Fruit fly (Drosophila melanogaster) whole organism, embryonic: ENCODE data around the gene LysS.
A peak's percentile ranks its signal among the peaks of the same experiment; 100 is the strongest.

Source experiments
- Atf6 ChIP-seq: fragments of 200-800 bp; sonication (Bioruptor generic); IDR thresholded peaks from 2 replicates; pipeline ENCODE4 v1.3.6; 2022; ENCODE audit warnings: missing biosample characterization, missing genetic modification characterization
- Bdp1 ChIP-seq: fragments of 200-800 bp; sonication (Bioruptor generic); optimal IDR thresholded peaks from 3 replicates; lab custom pipeline; 2016; ENCODE audit warnings: missing biosample characterization, missing genetic modification characterization
- CG12236 ChIP-seq: fragments of 200-800 bp; sonication (Bioruptor generic); optimal IDR thresholded peaks from 2 replicates; lab custom pipeline; 2016; ENCODE audit warnings: missing biosample characterization, missing genetic modification characterization
- CG12744 ChIP-seq: fragments of 200-800 bp; sonication (Bioruptor generic); optimal IDR thresholded peaks from 2 replicates; lab custom pipeline; 2016; ENCODE audit warnings: missing biosample characterization, missing genetic modification characterization
- CG13296 ChIP-seq: fragments of 200-800 bp; sonication (Bioruptor generic); optimal IDR thresholded peaks from 3 replicates; lab custom pipeline; 2018; ENCODE audit warnings: missing biosample characterization, mild to moderate bottlenecking, missing genetic modification characterization
- CG13424 ChIP-seq: fragments of 200-800 bp; sonication (Bioruptor generic); optimal IDR thresholded peaks from 2 replicates; lab custom pipeline; 2019; ENCODE audit warnings: missing biosample characterization, mild to moderate bottlenecking, missing genetic modification characterization, moderate library complexity
- CG13775 ChIP-seq: fragments of 200-800 bp; sonication (Bioruptor generic); optimal IDR thresholded peaks from 3 replicates; lab custom pipeline; 2017; ENCODE audit warnings: missing biosample characterization, mild to moderate bottlenecking, missing genetic modification characterization
- CG13894 ChIP-seq: fragments of 200-800 bp; sonication (Bioruptor generic); optimal IDR thresholded peaks from 3 replicates; lab custom pipeline; 2018; ENCODE audit warnings: missing biosample characterization, mild to moderate bottlenecking, missing genetic modification characterization, moderate library complexity
- CG14441 ChIP-seq: fragments of 200-800 bp; sonication (Bioruptor generic); IDR thresholded peaks from 2 replicates; pipeline ENCODE4 v1.3.6; 2022; ENCODE audit warnings: missing biosample characterization, missing genetic modification characterization
- CG15479 ChIP-seq: fragments of 200-800 bp; sonication (Bioruptor generic); optimal IDR thresholded peaks from 3 replicates; lab custom pipeline; 2019; ENCODE audit warnings: missing biosample characterization, mild to moderate bottlenecking, missing genetic modification characterization, moderate library complexity
- CG17612 ChIP-seq: fragments of 200-800 bp; sonication (Bioruptor generic); IDR thresholded peaks from 2 replicates; pipeline ENCODE4 v1.3.6; 2022; ENCODE audit warnings: missing biosample characterization, missing genetic modification characterization
- CG1792 ChIP-seq: fragments of 200-800 bp; sonication (Bioruptor generic); optimal IDR thresholded peaks from 2 replicates; lab custom pipeline; 2016; ENCODE audit warnings: missing biosample characterization, missing genetic modification characterization
- CG18011 ChIP-seq: fragments of 200-800 bp; sonication (Bioruptor generic); optimal IDR thresholded peaks from 2 replicates; lab custom pipeline; 2017; ENCODE audit warnings: missing biosample characterization, missing genetic modification characterization, mild to moderate bottlenecking, moderate library complexity, missing genotype
- CG18599 ChIP-seq: fragments of 200-800 bp; sonication (Bioruptor generic); optimal IDR thresholded peaks from 3 replicates; lab custom pipeline; 2017; ENCODE audit warnings: missing biosample characterization, missing genetic modification characterization, mild to moderate bottlenecking, moderate library complexity, missing genetic modification reagents
- CG2889 ChIP-seq: fragments of 200-800 bp; sonication (Bioruptor generic); IDR thresholded peaks from 3 replicates; pipeline ENCODE4 v1.3.6; 2022; ENCODE audit warnings: missing biosample characterization, missing genetic modification characterization
- CG32772 ChIP-seq: fragments of 200-800 bp; sonication (Bioruptor generic); IDR thresholded peaks from 2 replicates; pipeline ENCODE4 v1.3.6; 2022; ENCODE audit warnings: missing biosample characterization, missing genetic modification characterization
- CG4707 ChIP-seq: fragments of 200-800 bp; sonication (Bioruptor generic); optimal IDR thresholded peaks from 2 replicates; lab custom pipeline; 2018; ENCODE audit warnings: missing biosample characterization, mild to moderate bottlenecking, missing genetic modification characterization, moderate library complexity
- CG7357 ChIP-seq: fragments of 200-800 bp; sonication (Bioruptor generic); IDR thresholded peaks from 3 replicates; pipeline ENCODE4 v1.3.6; 2022; ENCODE audit warnings: missing biosample characterization, missing genetic modification characterization
- CG7786 ChIP-seq: fragments of 200-800 bp; sonication (Bioruptor generic); optimal IDR thresholded peaks from 2 replicates; lab custom pipeline; 2016; ENCODE audit warnings: missing biosample characterization, missing genetic modification characterization
- CG8290 ChIP-seq, 3 experiments: fragments of 200-800 bp; sonication (Bioruptor generic); optimal IDR thresholded peaks; 2 replicates each; lab custom pipeline; 2016 to 2019; ENCODE audit warnings: missing biosample characterization in 3 of 3, missing genetic modification characterization in 3 of 3, mild to moderate bottlenecking in 2 of 3, moderate library complexity in 1 of 3
- CG8765 ChIP-seq: fragments of 200-800 bp; sonication (Bioruptor generic); IDR thresholded peaks from 2 replicates; pipeline ENCODE4 v1.3.6; 2022; ENCODE audit warnings: missing biosample characterization, missing genetic modification characterization
- CG9437 ChIP-seq: fragments of 200-800 bp; sonication (Bioruptor generic); optimal IDR thresholded peaks from 2 replicates; lab custom pipeline; 2018; ENCODE audit warnings: missing biosample characterization, mild to moderate bottlenecking, missing genetic modification characterization
- CG9727 ChIP-seq: fragments of 200-800 bp; sonication (Bioruptor generic); optimal IDR thresholded peaks from 3 replicates; lab custom pipeline; 2017; ENCODE audit warnings: missing biosample characterization, mild to moderate bottlenecking, missing genetic modification characterization
- CTCF ChIP-seq: fragments of 200-800 bp; sonication (Bioruptor generic); optimal IDR thresholded peaks from 2 replicates; lab custom pipeline; 2017; ENCODE audit warnings: missing biosample characterization, mild to moderate bottlenecking, missing genetic modification characterization, moderate library complexity
- ERR ChIP-seq: fragments of 200-800 bp; sonication (Bioruptor generic); optimal IDR thresholded peaks from 2 replicates; lab custom pipeline; 2016; ENCODE audit warnings: missing biosample characterization, missing genetic modification characterization
- GATAe ChIP-seq: fragments of 200-800 bp; sonication (Bioruptor generic); conservative IDR thresholded peaks from 2 replicates; pipeline ENCODE4 v1.3.6; 2022; ENCODE audit warnings: missing biosample characterization, missing genetic modification characterization
- HLH3B ChIP-seq: fragments of 200-800 bp; sonication (Bioruptor generic); IDR thresholded peaks from 2 replicates; pipeline ENCODE4 v1.3.6; 2022; ENCODE audit warnings: missing biosample characterization, missing genetic modification characterization
- HmgZ ChIP-seq: fragments of 200-800 bp; sonication (Bioruptor generic); optimal IDR thresholded peaks from 2 replicates; lab custom pipeline; 2018; ENCODE audit warnings: missing biosample characterization, mild to moderate bottlenecking, missing genetic modification characterization
- Ptx1 ChIP-seq: fragments of 200-800 bp; sonication (Bioruptor generic); IDR thresholded peaks from 2 replicates; pipeline ENCODE4 v1.3.6; 2022; ENCODE audit warnings: missing biosample characterization, missing genetic modification characterization
- Rfx ChIP-seq: fragments of 200-800 bp; sonication (Bioruptor generic); IDR thresholded peaks from 2 replicates; pipeline ENCODE4 v1.3.6; 2022; ENCODE audit warnings: missing biosample characterization, missing genetic modification characterization
- Sry-δ ChIP-seq: fragments of 200-800 bp; sonication (Bioruptor generic); optimal IDR thresholded peaks from 2 replicates; lab custom pipeline; 2016; ENCODE audit warnings: missing biosample characterization, missing genetic modification characterization
- ac ChIP-seq: fragments of 200-800 bp; sonication (Bioruptor generic); optimal IDR thresholded peaks from 3 replicates; lab custom pipeline; 2017; ENCODE audit warnings: missing biosample characterization, mild to moderate bottlenecking, missing genetic modification characterization
- amos ChIP-seq: fragments of 200-800 bp; sonication (Bioruptor generic); IDR thresholded peaks from 2 replicates; pipeline ENCODE4 v1.3.6; 2022; ENCODE audit warnings: missing biosample characterization, missing genetic modification characterization; ENCODE audit not compliant: partially characterized antibody
- ash1 ChIP-seq: fragments of 200-800 bp; sonication (Bioruptor generic); optimal IDR thresholded peaks from 2 replicates; lab custom pipeline; 2018; ENCODE audit warnings: missing biosample characterization, mild to moderate bottlenecking, missing genetic modification characterization
- bsh ChIP-seq, 2 experiments: fragments of 200-800 bp; sonication (Bioruptor generic); optimal IDR thresholded peaks; 2 replicates each; lab custom pipeline; 2017 to 2018; ENCODE audit warnings: mild to moderate bottlenecking in 2 of 2, missing biosample characterization in 2 of 2, missing genetic modification characterization in 2 of 2, moderate library complexity in 1 of 2
- crc ChIP-seq: fragments of 200-800 bp; sonication (Bioruptor generic); optimal IDR thresholded peaks from 2 replicates; lab custom pipeline; 2016; ENCODE audit warnings: missing biosample characterization, missing genetic modification characterization
- eve ChIP-seq, 2 experiments: fragments of >200 bp; optimal IDR thresholded peaks; 2 replicates each; lab custom pipeline; 2017; ENCODE audit warnings: missing biosample characterization in 2 of 2, missing genetic modification characterization in 2 of 2
- eyg ChIP-seq: fragments of 200-800 bp; sonication (Bioruptor generic); optimal IDR thresholded peaks from 3 replicates; lab custom pipeline; 2016; ENCODE audit warnings: missing biosample characterization, missing genetic modification characterization
- her ChIP-seq: fragments of 200-800 bp; sonication (Bioruptor generic); optimal IDR thresholded peaks from 2 replicates; lab custom pipeline; 2016; ENCODE audit warnings: missing biosample characterization, missing genetic modification characterization
- kay ChIP-seq: fragments of 200-800 bp; sonication (Bioruptor generic); optimal IDR thresholded peaks from 2 replicates; lab custom pipeline; 2016; ENCODE audit warnings: missing biosample characterization, missing genetic modification characterization
- lola ChIP-seq, 3 experiments: fragments of >200 bp in 2 of 3; fragments of 200-800 bp in 1 of 3; sonication (Bioruptor generic) in 1 of 3; optimal IDR thresholded peaks; 2 replicates each; lab custom pipeline; 2017 to 2019; ENCODE audit warnings: missing biosample characterization in 3 of 3, missing genetic modification characterization in 3 of 3, mild to moderate bottlenecking in 1 of 3, moderate library complexity in 1 of 3
- peb ChIP-seq: fragments of 200-800 bp; sonication (Bioruptor generic); IDR thresholded peaks from 2 replicates; pipeline ENCODE4 v1.3.6; 2022; ENCODE audit warnings: missing biosample characterization, missing genetic modification characterization
- seq ChIP-seq: fragments of 200-800 bp; sonication (Bioruptor generic); IDR thresholded peaks from 2 replicates; pipeline ENCODE4 v1.3.6; 2022; ENCODE audit warnings: missing biosample characterization, missing genetic modification characterization
- sisA ChIP-seq: fragments of 200-800 bp; sonication (Bioruptor generic); IDR thresholded peaks from 2 replicates; pipeline ENCODE4 v1.3.6; 2022; ENCODE audit warnings: missing biosample characterization, missing genetic modification characterization
- slbo ChIP-seq: fragments of 200-800 bp; sonication (Bioruptor generic); IDR thresholded peaks from 2 replicates; pipeline ENCODE4 v1.3.6; 2022; ENCODE audit warnings: missing biosample characterization, missing genetic modification characterization
- stc ChIP-seq: fragments of 200-800 bp; sonication (Bioruptor generic); IDR thresholded peaks from 2 replicates; pipeline ENCODE4 v1.3.6; 2022; ENCODE audit warnings: missing biosample characterization, missing genetic modification characterization
- trh ChIP-seq: fragments of 200-800 bp; sonication (Bioruptor generic); optimal IDR thresholded peaks from 2 replicates; lab custom pipeline; 2016; ENCODE audit warnings: missing biosample characterization, missing genetic modification characterization
- unpg ChIP-seq: fragments of 200-800 bp; sonication (Bioruptor generic); optimal IDR thresholded peaks from 3 replicates; lab custom pipeline; 2018; ENCODE audit warnings: missing biosample characterization, mild to moderate bottlenecking, missing genetic modification characterization, moderate library complexity
- zfh1 ChIP-seq: fragments of 200-800 bp; sonication (Bioruptor generic); IDR thresholded peaks from 3 replicates; pipeline ENCODE4 v1.3.6; 2022; ENCODE audit warnings: missing biosample characterization, missing genetic modification characterization

The LysS gene

dm6 chr3L:1204674-1205547 lies 22.6 kb upstream of the LysS start, which contains the start of gene CG9119 (continued):
- TF ChIP-seq CG2889 (GFP tag; lab: Robert Waterston, UW): 0 out of 3 replicates have a peak, but pooled peaks have one; percentile 24
- TF ChIP-seq CG9727 (GFP tag; lab: Kevin White, UChicago): peak; percentile 69
- TF ChIP-seq HLH3B: peak; percentile 39; the same call in 1 of the 2 replicates
- peak; percentile 51 for TF ChIP-seq CG14441 (GFP tag; lab: Robert Waterston, UW)
- peak; percentile 53 for TF ChIP-seq unpg (GFP tag; lab: Kevin White, UChicago)
- TF ChIP-seq Bdp1 (GFP tag; lab: Kevin White, UChicago): peak; percentile 15
- no peak for TF ChIP-seq ac (GFP tag; lab: Kevin White, UChicago)
- peak; percentile 18 for TF ChIP-seq CG12236 (GFP tag; lab: Kevin White, UChicago)
- no peak for TF ChIP-seq amos (GFP tag; lab: Robert Waterston, UW)
- TF ChIP-seq Sry-δ (GFP tag; lab: Kevin White, UChicago): peak; percentile 24
- no peak for TF ChIP-seq trh (GFP tag; lab: Kevin White, UChicago)
- TF ChIP-seq CTCF (GFP tag; lab: Kevin White, UChicago): no peak
- peak; percentile 76 for TF ChIP-seq CG7786 (GFP tag; lab: Kevin White, UChicago)
- TF ChIP-seq GATAe: peak; percentile 41
- TF ChIP-seq CG17612 (GFP tag; lab: Robert Waterston, UW): no peak
- TF ChIP-seq CG32772: no peak; the same call in 1 of the 2 replicates
- TF ChIP-seq sisA (GFP tag; lab: Robert Waterston, UW): no peak; the same call in 1 of the 2 replicates
- no peak for TF ChIP-seq CG18011 (GFP tag; lab: Kevin White, UChicago)
- TF ChIP-seq CG8765 (GFP tag; lab: Robert Waterston, UW): no peak
- TF ChIP-seq bsh (GFP tag; optimal IDR thresholded peaks at IDR 0.05; lab: Kevin White, UChicago): peak in 1 of 2 experiments; percentile 57
- TF ChIP-seq CG13775 (GFP tag; lab: Kevin White, UChicago): peak; percentile 68
- TF ChIP-seq Atf6: peak; percentile 74
- TF ChIP-seq CG4707 (GFP tag; lab: Kevin White, UChicago): no peak
- TF ChIP-seq zfh1 (GFP tag; lab: Robert Waterston, UW): peak; percentile 36; the same call in 1 of the 3 replicates
- TF ChIP-seq stc (GFP tag; lab: Robert Waterston, UW): no peak
- peak; percentile 50 for TF ChIP-seq CG13894 (tag; lab: Kevin White, UChicago)
- TF ChIP-seq ash1 (GFP tag; lab: Kevin White, UChicago): no peak
- no peak for TF ChIP-seq kay (GFP tag; lab: Kevin White, UChicago)
- peak; percentile 72 for TF ChIP-seq slbo
- TF ChIP-seq peb (GFP tag; lab: Robert Waterston, UW): 0 out of 2 replicates have a peak, but pooled peaks have one; percentile 13
- TF ChIP-seq Ptx1 (GFP tag; lab: Robert Waterston, UW): peak; percentile 72
- TF ChIP-seq eyg (GFP tag; lab: Kevin White, UChicago): peak; percentile 2
- peak; percentile 44; the same call in 1 of the 2 replicates for TF ChIP-seq seq (GFP tag; lab: Robert Waterston, UW)
- peak; percentile 82 for TF ChIP-seq ERR (GFP tag; lab: Kevin White, UChicago)
- TF ChIP-seq CG1792: peak; percentile 34
- TF ChIP-seq CG13296 (GFP tag; lab: Kevin White, UChicago): peak; percentile 61
- no peak for TF ChIP-seq CG8290 (GFP tag; optimal IDR thresholded peaks at IDR 0.05; lab: Kevin White, UChicago)
- peak in 1 of 2 experiments; percentile 35 for TF ChIP-seq CG8290 (tag; optimal IDR thresholded peaks at IDR 0.05; lab: Kevin White, UChicago)
- peak; percentile 51 for TF ChIP-seq crc (GFP tag; lab: Kevin White, UChicago)
- TF ChIP-seq Rfx (GFP tag; lab: Robert Waterston, UW): peak; percentile 57; the same call in 1 of the 2 replicates
- peak; percentile 42 for TF ChIP-seq HmgZ (tag; lab: Kevin White, UChicago)
- TF ChIP-seq CG9437 (GFP tag; lab: Kevin White, UChicago): peak; percentile 69
- peak; percentile 86 for TF ChIP-seq CG18599 (GFP tag; lab: Kevin White, UChicago)
- no peak for TF ChIP-seq CG15479 (GFP tag; lab: Kevin White, UChicago)
- TF ChIP-seq CG12744 (GFP tag; lab: Kevin White, UChicago): peak; percentile 23
- TF ChIP-seq her (GFP tag; lab: Kevin White, UChicago): peak; percentile 65
- TF ChIP-seq CG7357 (GFP tag; lab: Robert Waterston, UW): 0 out of 3 replicates have a peak, but pooled peaks have one; percentile 36
- TF ChIP-seq eve (GFP tag; optimal IDR thresholded peaks at IDR 0.05; lab: Kevin White, UChicago): no peak
- TF ChIP-seq CG13424 (tag; lab: Kevin White, UChicago): peak; percentile 65
- peak in 1 of 3 experiments; percentile 44 for TF ChIP-seq lola (GFP tag; optimal IDR thresholded peaks at IDR 0.05; lab: Kevin White, UChicago)
